Fruit fly (Drosophila melanogaster) whole organism, prepupa: Measurements from ENCODE around the gene CG13248.
A peak's percentile ranks its signal among the peaks of the same experiment; 100 is the strongest.

Source experiments
- Blimp-1 ChIP-seq: fragments of 200-800 bp; sonication (Bioruptor generic); optimal IDR thresholded peaks from 3 replicates; lab custom pipeline; 2017; ENCODE audit warnings: missing biosample characterization, missing genetic modification characterization, mild to moderate bottlenecking, moderate library complexity, missing genetic modification reagents
- CG15336 ChIP-seq: fragments of 200-800 bp; sonication (Bioruptor generic); IDR thresholded peaks from 2 replicates; pipeline ENCODE4 v1.3.6; 2022; ENCODE audit warnings: missing biosample characterization, missing genetic modification characterization
- CG1621 ChIP-seq: fragments of 200-800 bp; sonication (Bioruptor generic); optimal IDR thresholded peaks from 3 replicates; lab custom pipeline; 2018; ENCODE audit warnings: missing biosample characterization, mild to moderate bottlenecking, missing genetic modification characterization
- CG16779 ChIP-seq: fragments of 200-800 bp; sonication (Bioruptor generic); optimal IDR thresholded peaks from 3 replicates; lab custom pipeline; 2017; ENCODE audit warnings: missing biosample characterization, mild to moderate bottlenecking, missing genetic modification characterization
- CG3032 ChIP-seq: fragments of 200-800 bp; optimal IDR thresholded peaks from 2 replicates; lab custom pipeline; 2019; ENCODE audit warnings: missing biosample characterization, mild to moderate bottlenecking, missing genetic modification characterization, moderate library complexity
- CG31627 ChIP-seq: fragments of 200-800 bp; sonication (Bioruptor generic); optimal IDR thresholded peaks from 3 replicates; lab custom pipeline; 2016; ENCODE audit warnings: missing biosample characterization, missing genetic modification characterization
- CG32006 ChIP-seq: fragments of 200-800 bp; sonication (Bioruptor generic); optimal IDR thresholded peaks from 3 replicates; lab custom pipeline; 2017; ENCODE audit warnings: missing biosample characterization, mild to moderate bottlenecking, missing genetic modification characterization
- CG34406 ChIP-seq: fragments of 200-800 bp; sonication (Bioruptor generic); optimal IDR thresholded peaks from 3 replicates; lab custom pipeline; 2016; ENCODE audit warnings: missing biosample characterization, missing genetic modification characterization
- CG3919 ChIP-seq: fragments of 200-800 bp; sonication (Bioruptor generic); optimal IDR thresholded peaks from 3 replicates; lab custom pipeline; 2016; ENCODE audit warnings: missing biosample characterization, missing genetic modification characterization
- CG6276 ChIP-seq: fragments of 200-800 bp; sonication (Bioruptor generic); optimal IDR thresholded peaks from 2 replicates; lab custom pipeline; 2017; ENCODE audit warnings: missing biosample characterization, mild to moderate bottlenecking, missing genetic modification characterization
- CG6854 ChIP-seq: fragments of 200-800 bp; sonication (Bioruptor generic); optimal IDR thresholded peaks from 2 replicates; lab custom pipeline; 2017; ENCODE audit warnings: missing biosample characterization, mild to moderate bottlenecking, missing genetic modification characterization
- CG8119 ChIP-seq: fragments of 200-800 bp; sonication (Bioruptor generic); IDR thresholded peaks from 3 replicates; pipeline ENCODE4 v1.3.6; 2022; ENCODE audit warnings: missing biosample characterization, missing genetic modification characterization
- Ets21C ChIP-seq: fragments of 200-800 bp; sonication (Bioruptor generic); optimal IDR thresholded peaks from 3 replicates; lab custom pipeline; 2016; ENCODE audit warnings: missing biosample characterization, missing genetic modification characterization
- Lpt ChIP-seq: fragments of 200-800 bp; sonication (Bioruptor generic); optimal IDR thresholded peaks from 3 replicates; lab custom pipeline; 2016; ENCODE audit warnings: missing biosample characterization, missing genetic modification characterization
- Smox ChIP-seq: fragments of 200-800 bp; sonication (Bioruptor generic); optimal IDR thresholded peaks from 3 replicates; lab custom pipeline; 2016; ENCODE audit warnings: missing biosample characterization, missing genetic modification characterization
- Sox102F ChIP-seq: fragments of 200-800 bp; sonication (Bioruptor generic); optimal IDR thresholded peaks from 2 replicates; lab custom pipeline; 2016; ENCODE audit warnings: missing biosample characterization, mild to moderate bottlenecking, missing genetic modification characterization
- achi ChIP-seq: fragments of 200-800 bp; sonication (Bioruptor generic); optimal IDR thresholded peaks from 3 replicates; lab custom pipeline; 2016; ENCODE audit warnings: missing biosample characterization, missing genetic modification characterization
- cyc ChIP-seq: fragments of 200-800 bp; sonication (Bioruptor generic); optimal IDR thresholded peaks from 3 replicates; lab custom pipeline; 2016; ENCODE audit warnings: missing biosample characterization, missing genetic modification characterization
- eg ChIP-seq: fragments of 200-800 bp; sonication (Bioruptor generic); IDR thresholded peaks from 3 replicates; pipeline ENCODE4 v1.3.6; 2022; ENCODE audit warnings: missing biosample characterization, missing genetic modification characterization
- esn ChIP-seq: fragments of 200-800 bp; sonication (Bioruptor generic); optimal IDR thresholded peaks from 2 replicates; lab custom pipeline; 2016; ENCODE audit warnings: missing biosample characterization, mild to moderate bottlenecking, missing genetic modification characterization, moderate library complexity
- fd85E ChIP-seq: fragments of 200-800 bp; sonication (Bioruptor generic); optimal IDR thresholded peaks from 3 replicates; lab custom pipeline; 2016; ENCODE audit warnings: missing biosample characterization, missing genetic modification characterization
- salr ChIP-seq, 2 experiments: fragments of 200-800 bp; sonication (Bioruptor generic); optimal IDR thresholded peaks; 3 replicates each; lab custom pipeline; 2016 to 2018; ENCODE audit warnings: missing biosample characterization in 2 of 2, missing genetic modification characterization in 2 of 2, mild to moderate bottlenecking in 1 of 2
- spab ChIP-seq: fragments of 200-800 bp; sonication (Bioruptor generic); optimal IDR thresholded peaks from 2 replicates; lab custom pipeline; 2017; ENCODE audit warnings: missing biosample characterization, mild to moderate bottlenecking, missing genetic modification characterization, missing genetic modification reagents
- topi ChIP-seq: fragments of 200-800 bp; sonication (Bioruptor generic); optimal IDR thresholded peaks from 3 replicates; lab custom pipeline; 2016; ENCODE audit warnings: missing biosample characterization, missing genetic modification characterization

The CG13248 gene

dm6 chr3L:20366674-20367372 is 43.5 kb downstream of the CG13248 start, which contains the start of the genes Toll-9 and in:
Toll-9 (minus strand) TSS chr3L:20366724.
in (plus strand) TSS chr3L:20367198.
- TF ChIP-seq Blimp-1 (GFP tag; lab: Kevin White, UChicago), result no peak
- peak; percentile 59 for TF ChIP-seq CG1621
- TF ChIP-seq CG8119 (GFP tag; lab: Robert Waterston, UW), result peak; percentile 39; the same call in 1 of the 3 replicates
- no peak for TF ChIP-seq CG3919 (GFP tag; lab: Kevin White, UChicago)
- TF ChIP-seq CG31627 (GFP tag; lab: Kevin White, UChicago), result no peak
- TF ChIP-seq spab (GFP tag; lab: Kevin White, UChicago), result no peak
- no peak for TF ChIP-seq Lpt (GFP tag; lab: Kevin White, UChicago)
- TF ChIP-seq CG6854 (GFP tag; lab: Kevin White, UChicago), result peak; percentile 48
- TF ChIP-seq CG15336 (GFP tag; lab: Robert Waterston, UW), result peak; percentile 33; the same call in 1 of the 2 replicates
- TF ChIP-seq eg (GFP tag; lab: Robert Waterston, UW), result peak; percentile 28; the same call in 1 of the 3 replicates
- no peak for TF ChIP-seq CG6276 (GFP tag; lab: Kevin White, UChicago)

DNA sequence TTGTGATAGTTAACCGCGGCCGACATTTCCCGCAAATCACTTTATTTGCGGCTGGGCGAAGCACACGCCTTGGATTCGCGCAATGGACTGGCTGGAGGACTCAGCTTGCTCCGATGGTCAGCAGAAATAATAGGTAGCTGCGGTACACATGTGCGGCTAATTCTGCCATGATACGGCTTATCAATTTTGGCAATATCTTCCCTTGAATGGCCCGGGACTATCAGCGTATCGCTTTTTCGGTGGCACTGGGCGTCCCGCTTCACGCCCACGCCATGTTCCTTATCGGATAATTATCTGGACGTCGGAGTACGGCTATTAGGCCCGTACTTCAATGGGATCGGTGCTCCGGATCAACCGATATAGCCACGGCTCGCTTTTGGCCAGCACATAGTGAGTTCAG is 44.3 kb downstream of the CG13248 start:
- TF ChIP-seq cyc (no peak), CG16779 (tag; lab: Kevin White, UChicago) (no peak), esn (GFP tag; lab: Kevin White, UChicago) (no peak), Ets21C (GFP tag; lab: Kevin White, UChicago) (no peak), salr (GFP tag; optimal IDR thresholded peaks at IDR 0.05; lab: Kevin White, UChicago) (no peak), CG34406 (GFP tag; lab: Kevin White, UChicago) (no peak), CG31627 (GFP tag; lab: Kevin White, UChicago) (no peak), CG6854 (GFP tag; lab: Kevin White, UChicago) (no peak), CG3032 (no peak), fd85E (GFP tag; lab: Kevin White, UChicago) (no peak), CG6276 (GFP tag; lab: Kevin White, UChicago) (no peak), Smox (GFP tag; lab: Kevin White, UChicago) (no peak)

- TF ChIP-seq CG3032, result no peak
- TF ChIP-seq topi (GFP tag; lab: Kevin White, UChicago), result no peak
- TF ChIP-seq eg (GFP tag; lab: Robert Waterston, UW), result no peak
These were observed 49.0 kb downstream of the CG13248 start, which contains the start of gene Prim2 for dm6 chr3L:20361389-20361788. Prim2 (minus strand) TSS chr3L:20361585.

DNA sequence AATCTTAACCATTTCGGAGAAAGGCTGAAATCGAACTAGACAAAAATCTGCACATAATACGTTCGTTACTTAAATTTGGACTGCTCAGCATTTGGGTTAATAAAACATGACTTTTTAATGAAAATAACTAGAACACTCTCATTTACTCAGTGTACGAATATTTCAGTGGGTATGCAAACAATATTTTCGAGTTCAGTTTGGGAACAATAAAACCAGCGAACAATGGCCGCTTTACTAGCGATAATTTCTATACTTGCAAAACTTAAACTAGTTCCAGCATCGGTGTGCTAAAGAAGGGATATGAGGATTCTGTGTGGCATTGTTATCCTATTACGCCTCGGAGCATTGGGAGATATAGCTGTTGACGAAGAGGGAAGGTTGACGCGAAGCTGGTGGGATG is 52.2 kb downstream of the CG13248 start, which contains the start of gene CG5665:
TSS of gene CG5665 (plus strand) at position 301 of the 400 bp plus-strand sequence.
- no peak for TF ChIP-seq CG31627 (GFP tag; lab: Kevin White, UChicago)
- no peak for TF ChIP-seq salr (GFP tag; optimal IDR thresholded peaks at IDR 0.05; lab: Kevin White, UChicago)
- no peak for TF ChIP-seq Ets21C (GFP tag; lab: Kevin White, UChicago)
- TF ChIP-seq CG16779 (tag; lab: Kevin White, UChicago), result no peak
- no peak for TF ChIP-seq Sox102F (GFP tag; lab: Kevin White, UChicago)
- TF ChIP-seq achi (GFP tag; lab: Kevin White, UChicago), result no peak
- TF ChIP-seq CG32006 (GFP tag; lab: Kevin White, UChicago), result no peak
